Worm (Caenorhabditis elegans) whole organism, L4 larva: ENCODE data around the gene inpp-4B.

Source experiments
- D1046.2 ChIP-seq: fragments of 200-800 bp; sonication (Bioruptor generic); IDR thresholded peaks from 2 replicates; pipeline ENCODE4 v1.3.6; 2022; ENCODE audit warnings: missing genetic modification characterization, missing compliant biosample characterization
- F44E2.7 ChIP-seq: fragments of 200-800 bp; sonication (Bioruptor generic); IDR thresholded peaks from 2 replicates; pipeline ENCODE4 v2.1.2; 2022; ENCODE audit warnings: missing genetic modification characterization, missing compliant biosample characterization
- F49E8.2 ChIP-seq: sonication (generic microtip); optimal IDR thresholded peaks from 2 replicates; lab custom pipeline; 2016; ENCODE audit warnings: missing compliant biosample characterization, mild to moderate bottlenecking, missing genetic modification characterization, borderline replicate concordance
- Y105C5A.15 ChIP-seq: fragments of 200-800 bp; sonication (Bioruptor generic); IDR thresholded peaks from 2 replicates; pipeline ENCODE4 v1.3.6; 2022; ENCODE audit warnings: missing genetic modification characterization, missing compliant biosample characterization
- ZK337.2 ChIP-seq: fragments of 200-800 bp; sonication (Bioruptor generic); IDR thresholded peaks from 2 replicates; pipeline ENCODE4 v1.3.6; 2022; ENCODE audit warnings: missing genetic modification reagents, missing genetic modification characterization, missing compliant biosample characterization
- ceh-20 ChIP-seq: fragments of 200-800 bp; sonication (Bioruptor generic); IDR thresholded peaks from 2 replicates; pipeline ENCODE4 v1.3.6; 2022; ENCODE audit warnings: missing genetic modification reagents, missing genetic modification characterization, missing compliant biosample characterization
- ceh-32 ChIP-seq: sonication (generic microtip); optimal IDR thresholded peaks from 2 replicates; lab custom pipeline; 2016; ENCODE audit warnings: mild to moderate bottlenecking, missing genetic modification characterization, missing compliant biosample characterization; ENCODE audit not compliant: poor library complexity
- ceh-82 ChIP-seq: sonication (generic microtip); optimal IDR thresholded peaks from 2 replicates; lab custom pipeline; 2017; ENCODE audit warnings: missing biosample characterization, missing genetic modification characterization
- daf-19 ChIP-seq: fragments of 200-800 bp; sonication (Bioruptor generic); conservative IDR thresholded peaks from 2 replicates; pipeline ENCODE4 v1.3.6; 2022; ENCODE audit warnings: missing genetic modification characterization, missing compliant biosample characterization
- dmd-6 ChIP-seq: fragments of 200-800 bp; sonication (Bioruptor generic); IDR thresholded peaks from 2 replicates; pipeline ENCODE4 v1.3.6; 2022; ENCODE audit warnings: missing genetic modification reagents, missing genetic modification characterization, missing compliant biosample characterization
- dmd-8 ChIP-seq: fragments of 200-800 bp; sonication (Bioruptor generic); IDR thresholded peaks from 2 replicates; pipeline ENCODE4 v1.3.6; 2022; ENCODE audit warnings: missing genetic modification characterization, missing compliant biosample characterization
- dve-1 ChIP-seq: sonication (generic microtip); optimal IDR thresholded peaks from 2 replicates; lab custom pipeline; 2017; ENCODE audit warnings: antibody characterized with exemption, mild to moderate bottlenecking, missing genetic modification characterization, missing compliant biosample characterization; ENCODE audit not compliant: insufficient read depth
- egl-27 ChIP-seq: sonication (generic microtip); optimal IDR thresholded peaks from 3 replicates; lab custom pipeline; 2017; ENCODE audit warnings: missing biosample characterization, missing genetic modification reagents, missing genetic modification characterization
- fos-1 ChIP-seq: fragments of 150-350 bp; optimal IDR thresholded peaks from 2 replicates; lab custom pipeline; 2014; ENCODE audit warnings: missing biosample characterization, missing genetic modification characterization
- hmg-1.1 ChIP-seq: fragments of 200-800 bp; sonication (Bioruptor generic); IDR thresholded peaks from 2 replicates; pipeline ENCODE4 v1.3.6; 2022; ENCODE audit warnings: missing genetic modification reagents, missing genetic modification characterization, missing compliant biosample characterization
- jun-1 ChIP-seq: fragments of 150-350 bp; optimal IDR thresholded peaks from 2 replicates; lab custom pipeline; 2014; ENCODE audit warnings: missing biosample characterization, missing genetic modification reagents, missing genetic modification characterization
- lim-7 ChIP-seq: fragments of 200-800 bp; sonication (Bioruptor generic); IDR thresholded peaks from 2 replicates; pipeline ENCODE4 v1.3.6; 2022; ENCODE audit warnings: missing genetic modification characterization, missing compliant biosample characterization
- lin-1 ChIP-seq: fragments of 200-800 bp; sonication (Bioruptor generic); IDR thresholded peaks from 2 replicates; pipeline ENCODE4 v1.3.6; 2022; ENCODE audit warnings: missing genetic modification reagents, missing genetic modification characterization, missing compliant biosample characterization
- lin-38 ChIP-seq: fragments of 200-800 bp; sonication (Bioruptor generic); IDR thresholded peaks from 2 replicates; pipeline ENCODE4 v1.3.6; 2022; ENCODE audit warnings: missing genetic modification reagents, missing genetic modification characterization, missing compliant biosample characterization
- lir-3 ChIP-seq: sonication (generic microtip); optimal IDR thresholded peaks from 2 replicates; lab custom pipeline; 2016; ENCODE audit warnings: mild to moderate bottlenecking, missing genetic modification characterization, missing compliant biosample characterization
- mdt-29 ChIP-seq: fragments of 200-800 bp; sonication (Bioruptor generic); IDR thresholded peaks from 2 replicates; pipeline ENCODE4 v1.3.6; 2022; ENCODE audit warnings: missing genetic modification reagents, missing genetic modification characterization, missing compliant biosample characterization
- mep-1 ChIP-seq: fragments of 150-350 bp; sonication (generic microtip); optimal IDR thresholded peaks from 3 replicates; lab custom pipeline; 2014; ENCODE audit warnings: missing biosample characterization, missing genetic modification characterization
- mes-2 ChIP-seq: sonication (generic microtip); optimal IDR thresholded peaks from 2 replicates; lab custom pipeline; 2016; ENCODE audit warnings: missing genotype, mild to moderate bottlenecking, missing genetic modification characterization, missing compliant biosample characterization; ENCODE audit not compliant: poor library complexity, severe bottlenecking
- mxl-3 ChIP-seq: fragments of 200-800 bp; sonication (Bioruptor generic); optimal IDR thresholded peaks from 2 replicates; lab custom pipeline; 2018; ENCODE audit warnings: mild to moderate bottlenecking, missing genetic modification characterization, missing compliant biosample characterization
- nhr-102 ChIP-seq: sonication (generic microtip); optimal IDR thresholded peaks from 2 replicates; lab custom pipeline; 2016; ENCODE audit warnings: mild to moderate bottlenecking, missing genetic modification characterization, moderate library complexity, missing compliant biosample characterization
- nhr-111 ChIP-seq: fragments of 200-800 bp; sonication (Bioruptor generic); optimal IDR thresholded peaks from 2 replicates; lab custom pipeline; 2018; ENCODE audit warnings: mild to moderate bottlenecking, missing genetic modification characterization, missing compliant biosample characterization
- nhr-25 ChIP-seq: sonication (generic microtip); optimal IDR thresholded peaks from 2 replicates; lab custom pipeline; 2017; ENCODE audit warnings: missing genetic modification characterization, mild to moderate bottlenecking, missing compliant biosample characterization, antibody characterized with exemption, moderate library complexity, borderline replicate concordance; ENCODE audit not compliant: insufficient read depth
- nhr-28 ChIP-seq: fragments of 150-350 bp; optimal IDR thresholded peaks from 2 replicates; lab custom pipeline; 2014; ENCODE audit warnings: missing biosample characterization, missing genetic modification characterization
- nhr-42 ChIP-seq: fragments of 200-800 bp; sonication (Bioruptor generic); IDR thresholded peaks from 2 replicates; pipeline ENCODE4 v1.3.6; 2022; ENCODE audit warnings: missing genetic modification characterization, missing compliant biosample characterization
- nhr-76 ChIP-seq: fragments of 150-350 bp; optimal IDR thresholded peaks from 2 replicates; lab custom pipeline; 2014; ENCODE audit warnings: missing biosample characterization, missing genetic modification characterization
- nhr-77 ChIP-seq: fragments of 150-350 bp; optimal IDR thresholded peaks from 2 replicates; lab custom pipeline; 2014; ENCODE audit warnings: missing biosample characterization, missing genetic modification characterization
- pha-4 ChIP-seq, 2 experiments: fragments of 150-350 bp in 1 of 2; fragments of 200-800 bp in 1 of 2; sonication (Bioruptor generic) in 1 of 2; IDR thresholded peaks in 1 of 2; optimal IDR thresholded peaks in 1 of 2; 2 replicates each; pipeline versions ENCODE4 v1.3.6 to Lab custom; 2014 to 2022; ENCODE audit warnings: missing genetic modification characterization in 2 of 2, missing genetic modification reagents in 2 of 2, missing biosample characterization in 1 of 2, missing compliant biosample characterization in 1 of 2
- php-3 ChIP-seq: fragments of 200-800 bp; sonication (Bioruptor generic); IDR thresholded peaks from 2 replicates; pipeline ENCODE4 v1.3.6; 2022; ENCODE audit warnings: missing genetic modification reagents, missing genetic modification characterization, missing compliant biosample characterization
- pqm-1 ChIP-seq: sonication (generic microtip); optimal IDR thresholded peaks from 2 replicates; lab custom pipeline; 2017; ENCODE audit warnings: missing biosample characterization, missing genetic modification characterization
- set-16 ChIP-seq: fragments of 200-800 bp; sonication (Bioruptor generic); IDR thresholded peaks from 2 replicates; pipeline ENCODE4 v1.3.6; 2022; ENCODE audit warnings: missing genetic modification reagents, missing genetic modification characterization, missing compliant biosample characterization
- skn-1 ChIP-seq: fragments of 150-350 bp; optimal IDR thresholded peaks from 2 replicates; lab custom pipeline; 2014; ENCODE audit warnings: missing biosample characterization, missing genetic modification characterization
- snpc-1.2 ChIP-seq: fragments of 200-800 bp; sonication (Bioruptor generic); IDR thresholded peaks from 2 replicates; pipeline ENCODE4 v1.3.6; 2022; ENCODE audit warnings: missing genetic modification reagents, missing genetic modification characterization, missing compliant biosample characterization
- snpc-4 ChIP-seq: fragments of 150-350 bp; optimal IDR thresholded peaks from 2 replicates; lab custom pipeline; 2014; ENCODE audit warnings: missing biosample characterization, missing genetic modification characterization
- spr-3 ChIP-seq: fragments of 200-800 bp; sonication (Bioruptor generic); optimal IDR thresholded peaks from 2 replicates; lab custom pipeline; 2018; ENCODE audit warnings: mild to moderate bottlenecking, missing genetic modification characterization, missing compliant biosample characterization
- unc-62 ChIP-seq, 3 experiments: fragments of 150-350 bp in 1 of 3; sonication (generic microtip); optimal IDR thresholded peaks in 2 of 3; peaks in 1 of 3; 1 replicate in 1 of 3; 2 replicates in 2 of 3; lab custom pipeline; 2014 to 2017; ENCODE audit warnings: missing biosample characterization in 3 of 3, missing genetic modification characterization in 3 of 3, missing genetic modification reagents in 3 of 3, missing genotype in 1 of 3
- zfp-2 ChIP-seq: sonication (generic microtip); optimal IDR thresholded peaks from 2 replicates; lab custom pipeline; 2016; ENCODE audit warnings: mild to moderate bottlenecking, missing genetic modification characterization, missing compliant biosample characterization
- zip-11 ChIP-seq: fragments of 200-800 bp; sonication (Bioruptor generic); IDR thresholded peaks from 2 replicates; pipeline ENCODE4 v1.3.6; 2022; ENCODE audit warnings: missing genetic modification characterization, missing compliant biosample characterization

Gene inpp-4B

ce11 chrIII:10266824-10267223 is at the start of gene inpp-4B:
Gene inpp-4B, minus strand, starts transcription at chrIII:10266877.
- 0 out of 2 replicates have a peak, but pooled peaks have one; percentile 8 for TF ChIP-seq ZK337.2 (GFP tag; lab: Robert Waterston, UW)
- TF ChIP-seq lin-38 (GFP tag; lab: Robert Waterston, UW) = peak; percentile 57; the same call in 1 of the 2 replicates
- 0 out of 2 replicates have a peak, but pooled peaks have one; percentile 14 for TF ChIP-seq hmg-1.1 (GFP tag; lab: Robert Waterston, UW)
- peak; percentile 17 for TF ChIP-seq mes-2 (tag; lab: Kevin White, UChicago)

DNA sequence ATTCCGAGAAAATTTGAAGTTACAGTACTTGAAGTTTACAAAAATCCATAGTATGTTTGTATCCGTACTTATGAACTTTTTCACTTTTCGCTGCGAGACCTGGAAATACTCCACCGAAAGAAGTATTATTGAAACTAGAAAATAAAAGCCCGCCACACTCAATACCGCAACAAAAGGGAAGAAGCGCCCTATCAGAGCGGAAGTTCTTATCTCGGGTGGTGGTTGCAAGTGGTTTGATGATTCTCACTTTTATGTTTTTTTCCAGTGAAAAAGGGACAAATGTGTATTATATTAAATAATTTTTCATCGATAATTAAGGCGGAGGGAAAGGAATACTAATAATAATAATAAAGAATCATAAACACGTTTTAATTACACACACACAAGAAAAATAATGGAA is 47.6 kb upstream of the inpp-4B start:
- TF ChIP-seq D1046.2 (GFP tag; lab: Robert Waterston, UW) (no peak), daf-19 (GFP tag; lab: Robert Waterston, UW) (no peak), set-16 (GFP tag; lab: Robert Waterston, UW) (no peak), nhr-76 (tag; lab: Kevin White, UChicago) (no peak), nhr-28 (tag; lab: Kevin White, UChicago) (peak; percentile 21), nhr-77 (tag; lab: Kevin White, UChicago) (peak; percentile 7), dmd-8 (GFP tag; lab: Robert Waterston, UW) (no peak), pqm-1 (tag; lab: Kevin White, UChicago) (peak; percentile 73), dve-1 (tag; lab: Kevin White, UChicago) (peak; percentile 1)

ce11 chrIII:10311016-10311415 is 44.3 kb upstream of the inpp-4B start, which contains the start of gene T07A5.7:
Gene T07A5.7, minus strand, starts transcription at chrIII:10311116.
- no peak for TF ChIP-seq lir-3
- no peak for TF ChIP-seq skn-1
- TF ChIP-seq lim-7 = no peak
- TF ChIP-seq hmg-1.1 (GFP tag; lab: Robert Waterston, UW) = no peak

DNA sequence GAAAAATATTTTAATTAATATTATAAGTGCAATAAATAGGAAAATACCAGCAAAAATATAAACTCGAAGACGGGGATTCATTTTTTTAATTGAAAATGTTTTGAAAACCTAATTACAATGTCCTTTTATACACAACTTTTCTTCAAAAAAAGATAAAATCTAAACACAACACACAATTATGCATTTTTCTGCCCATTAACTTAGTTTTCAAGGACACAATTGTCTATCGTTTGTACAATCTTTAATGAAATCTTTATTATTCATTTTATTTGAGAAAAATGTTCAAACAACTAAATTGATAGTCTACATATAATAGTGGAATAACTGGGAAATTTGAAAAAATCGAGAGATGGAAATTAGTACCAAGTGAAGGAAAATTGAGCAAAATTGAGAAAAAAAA is 39.4 kb upstream of the inpp-4B start, which contains the start of gene T07A5.1:
Gene T07A5.1, minus strand, starts transcription at position 149 of the 400 bp plus-strand sequence.
- TF ChIP-seq mxl-3 (GFP tag; lab: Kevin White, UChicago) (no peak), pha-4 (GFP tag; IDR thresholded peaks at IDR 0.05; lab: Robert Waterston, UW) (no peak), pha-4 (tag; optimal IDR thresholded peaks at IDR 0.05; lab: Kevin White, UChicago) (no peak), hmg-1.1 (GFP tag; lab: Robert Waterston, UW) (no peak), daf-19 (GFP tag; lab: Robert Waterston, UW) (no peak), lim-7 (no peak), unc-62 (GFP tag; optimal IDR thresholded peaks at IDR 0.05 in 1 of 2; lab: Kevin White, UChicago) (no peak), unc-62 (tag; optimal IDR thresholded peaks at IDR 0.05; lab: Kevin White, UChicago) (no peak), spr-3 (no peak), dmd-6 (GFP tag; lab: Robert Waterston, UW) (no peak), snpc-4 (no peak), snpc-1.2 (GFP tag; lab: Robert Waterston, UW) (no peak), nhr-102 (tag; lab: Kevin White, UChicago) (no peak), egl-27 (no peak), Y105C5A.15 (GFP tag; lab: Robert Waterston, UW) (no peak), nhr-42 (no peak), F49E8.2 (tag; lab: Kevin White, UChicago) (no peak), ceh-32 (tag; lab: Kevin White, UChicago) (no peak), nhr-25 (tag; lab: Kevin White, UChicago) (no peak)
- TF ChIP-seq, all 104 proteins: peak for 0

- TF ChIP-seq ceh-20 (GFP tag; lab: Robert Waterston, UW) = no peak
- no peak for TF ChIP-seq nhr-42
- TF ChIP-seq dmd-6 (GFP tag; lab: Robert Waterston, UW) = peak; percentile 21; the same call in 1 of the 2 replicates
- TF ChIP-seq ceh-82 (tag; lab: Kevin White, UChicago) = no peak
- TF ChIP-seq F44E2.7 (GFP tag; lab: Robert Waterston, UW) = no peak
- TF ChIP-seq php-3 (GFP tag; lab: Robert Waterston, UW) = 0 out of 2 replicates have a peak, but pooled peaks have one; percentile 39
- TF ChIP-seq pqm-1 (tag; lab: Kevin White, UChicago) = peak; percentile 58
- no peak for TF ChIP-seq nhr-111
- TF ChIP-seq zfp-2 (tag; lab: Kevin White, UChicago) = no peak
- TF ChIP-seq mdt-29 = no peak
- no peak for TF ChIP-seq fos-1
- TF ChIP-seq set-16 (GFP tag; lab: Robert Waterston, UW) = no peak
- no peak for TF ChIP-seq jun-1 (tag; lab: Kevin White, UChicago)
- TF ChIP-seq mep-1 (tag; lab: Kevin White, UChicago) = no peak
- TF ChIP-seq lin-1 = 0 out of 2 replicates have a peak, but pooled peaks have one; percentile 33
- no peak for TF ChIP-seq zip-11 (GFP tag; lab: Robert Waterston, UW)
Observed at ce11 chrIII:10305295-10305694, 38.6 kb upstream of the inpp-4B start.
